Worm (Caenorhabditis elegans): ENCODE results near the gene lam-2.

The lam-2 gene

ce11 chrX:7131206-7131605, 19.8 kb downstream of the lam-2 start:
- TF ChIP-seq sma-3 (GFP tag; optimal IDR thresholded peaks at IDR 0.05), result no peak
- no peak for TF ChIP-seq Y55F3AM.14 (GFP tag; optimal IDR thresholded peaks at IDR 0.05)
- no peak for TF ChIP-seq ceh-16 (tag; optimal IDR thresholded peaks at IDR 0.05)
- TF ChIP-seq R02D3.7 (tag; optimal IDR thresholded peaks at IDR 0.05), result no peak
- no peak for TF ChIP-seq snpc-4 (tag; optimal IDR thresholded peaks at IDR 0.05)
- no peak for TF ChIP-seq blmp-1 (tag; optimal IDR thresholded peaks at IDR 0.05; ENCODE audit: insufficient read depth)
- TF ChIP-seq nhr-11 (tag; optimal IDR thresholded peaks at IDR 0.05), result no peak
- TF ChIP-seq nhr-25 (tag; optimal IDR thresholded peaks at IDR 0.05), result no peak
- no peak for TF ChIP-seq lin-13 (GFP tag; optimal IDR thresholded peaks at IDR 0.05)
- TF ChIP-seq fos-1 (tag; optimal IDR thresholded peaks at IDR 0.05), result no peak
- no peak for TF ChIP-seq sma-9 (GFP tag; optimal IDR thresholded peaks at IDR 0.05)
- no peak for TF ChIP-seq sma-9 (tag; optimal IDR thresholded peaks at IDR 0.05)
- TF ChIP-seq gmeb-1 (tag; optimal IDR thresholded peaks at IDR 0.05), result no peak
- TF ChIP-seq skn-1 (tag; optimal IDR thresholded peaks at IDR 0.05), result no peak
- TF ChIP-seq peb-1 (tag; optimal IDR thresholded peaks at IDR 0.05), result no peak

ce11 chrX:7129460-7129859, 21.6 kb downstream of the lam-2 start:
- TF ChIP-seq sem-4 (tag; optimal IDR thresholded peaks at IDR 0.05), result peak; percentile 12
- TF ChIP-seq nhr-129 (tag; optimal IDR thresholded peaks at IDR 0.05), result peak; percentile 32
- no peak for TF ChIP-seq nhr-10 (tag; optimal IDR thresholded peaks at IDR 0.05)
- TF ChIP-seq F13H6.1 (tag; optimal IDR thresholded peaks at IDR 0.05), result no peak
- peak; percentile 64 to 77 for TF ChIP-seq mdl-1 (tag; optimal IDR thresholded peaks at IDR 0.05)
- peak in 1 of 2 experiments; percentile 14 for TF ChIP-seq lsy-2 (tag; optimal IDR thresholded peaks at IDR 0.05)
- no peak for TF ChIP-seq snpc-4 (tag; optimal IDR thresholded peaks at IDR 0.05)
- no peak for TF ChIP-seq alr-1 (tag; optimal IDR thresholded peaks at IDR 0.05)
- no peak for TF ChIP-seq unc-39 (tag; optimal IDR thresholded peaks at IDR 0.05)
- TF ChIP-seq ZK546.5 (tag; optimal IDR thresholded peaks at IDR 0.05), result no peak
- TF ChIP-seq crh-2 (tag; optimal IDR thresholded peaks at IDR 0.05), result no peak
- TF ChIP-seq lin-13 (GFP tag; optimal IDR thresholded peaks at IDR 0.05), result no peak
- no peak for TF ChIP-seq sma-3 (GFP tag; optimal IDR thresholded peaks at IDR 0.05)
- TF ChIP-seq fos-1 (tag; optimal IDR thresholded peaks at IDR 0.05), result peak; percentile 28
- peak; percentile 30 for TF ChIP-seq sma-9 (GFP tag; optimal IDR thresholded peaks at IDR 0.05)
- TF ChIP-seq sma-9 (tag; optimal IDR thresholded peaks at IDR 0.05), result no peak
- peak; percentile 1 for TF ChIP-seq C34F6.9 (tag; optimal IDR thresholded peaks at IDR 0.05)
- peak; percentile 51 for TF ChIP-seq nhr-25 (tag; optimal IDR thresholded peaks at IDR 0.05)

ce11 chrX:7128615-7129014, 22.4 kb downstream of the lam-2 start:
- TF ChIP-seq ztf-11 (tag; optimal IDR thresholded peaks at IDR 0.05) (no peak), lin-11 (tag; optimal IDR thresholded peaks at IDR 0.05) (no peak), nhr-77 (tag; optimal IDR thresholded peaks at IDR 0.05) (no peak)

- no peak for TF ChIP-seq nhr-12 (tag; optimal IDR thresholded peaks at IDR 0.05)
- no peak for TF ChIP-seq unc-55 (GFP tag; optimal IDR thresholded peaks at IDR 0.05)
- TF ChIP-seq crh-2 (tag; optimal IDR thresholded peaks at IDR 0.05), result no peak
- TF ChIP-seq ama-1 (optimal IDR thresholded peaks at IDR 0.05), result no peak
- no peak for TF ChIP-seq sma-9 (GFP tag; optimal IDR thresholded peaks at IDR 0.05)
- TF ChIP-seq sma-9 (tag; optimal IDR thresholded peaks at IDR 0.05), result no peak
- no peak for TF ChIP-seq mbf-1 (tag; optimal IDR thresholded peaks at IDR 0.05)
- no peak for TF ChIP-seq aly-2 (tag; optimal IDR thresholded peaks at IDR 0.05)
- TF ChIP-seq nhr-25 (tag; optimal IDR thresholded peaks at IDR 0.05), result no peak
- no peak for TF ChIP-seq mab-5 (tag; optimal IDR thresholded peaks at IDR 0.05)
- TF ChIP-seq ZK546.5 (tag; optimal IDR thresholded peaks at IDR 0.05), result no peak
- no peak for TF ChIP-seq C34F6.9 (tag; optimal IDR thresholded peaks at IDR 0.05)
Measured at ce11 chrX:7126348-7126747, 24.7 kb downstream of the lam-2 start, which contains the start of gene ist-1. ist-1 (plus strand) TSS chrX:7126648.

ce11 chrX:7125178-7125577, 25.9 kb downstream of the lam-2 start:
- no peak for TF ChIP-seq mbf-1 (tag; optimal IDR thresholded peaks at IDR 0.05)
- TF ChIP-seq nhr-21 (tag; optimal IDR thresholded peaks at IDR 0.05), result no peak
- TF ChIP-seq snpc-4 (tag; optimal IDR thresholded peaks at IDR 0.05), result no peak
- TF ChIP-seq zag-1 (tag; optimal IDR thresholded peaks at IDR 0.05), result no peak
- TF ChIP-seq fos-1 (tag; optimal IDR thresholded peaks at IDR 0.05), result peak; percentile 62

Data from whole organism, L2 larva.